Worm (Caenorhabditis elegans) whole organism, late embryonic: ENCODE results near the gene F54E2.1.

ENCODE experiments used
- C08G9.2 ChIP-seq: sonication (generic microtip); optimal IDR thresholded peaks from 2 replicates; lab custom pipeline; 2016; ENCODE audit warnings: mild to moderate bottlenecking, missing genetic modification characterization, moderate library complexity, missing compliant biosample characterization
- K09A11.1 ChIP-seq: sonication (generic microtip); optimal IDR thresholded peaks from 2 replicates; lab custom pipeline; 2017; ENCODE audit warnings: antibody characterized with exemption, mild to moderate bottlenecking, missing genetic modification characterization, missing compliant biosample characterization; ENCODE audit not compliant: insufficient read depth
- T23F11.4 ChIP-seq: fragments of 200-800 bp; sonication (Bioruptor generic); optimal IDR thresholded peaks from 2 replicates; lab custom pipeline; 2018; ENCODE audit warnings: mild to moderate bottlenecking, missing genetic modification characterization, missing compliant biosample characterization
- Y22D7AL.16 ChIP-seq: sonication (generic microtip); optimal IDR thresholded peaks from 2 replicates; lab custom pipeline; 2016; ENCODE audit warnings: missing genetic modification characterization, missing compliant biosample characterization
- ahr-1 ChIP-seq: sonication (generic microtip); optimal IDR thresholded peaks from 2 replicates; lab custom pipeline; 2016; ENCODE audit warnings: missing genetic modification characterization, missing compliant biosample characterization
- ama-1 ChIP-seq: fragments of 150-350 bp; optimal IDR thresholded peaks from 2 replicates; lab custom pipeline; 2014
- ceh-22 ChIP-seq: sonication (generic microtip); optimal IDR thresholded peaks from 2 replicates; lab custom pipeline; 2017; ENCODE audit warnings: missing biosample characterization, missing genetic modification characterization
- ceh-48 ChIP-seq: sonication (generic microtip); optimal IDR thresholded peaks from 2 replicates; lab custom pipeline; 2016; ENCODE audit warnings: missing genetic modification characterization, inconsistent platforms, missing compliant biosample characterization
- dve-1 ChIP-seq: sonication (generic microtip); optimal IDR thresholded peaks from 2 replicates; lab custom pipeline; 2017; ENCODE audit warnings: antibody characterized with exemption, mild to moderate bottlenecking, missing genetic modification characterization, missing compliant biosample characterization
- elt-2 ChIP-seq: sonication (generic microtip); optimal IDR thresholded peaks from 2 replicates; lab custom pipeline; 2016; ENCODE audit warnings: missing genetic modification reagents, missing genetic modification characterization, missing compliant biosample characterization
- fkh-6 ChIP-seq: sonication (generic microtip); optimal IDR thresholded peaks from 2 replicates; lab custom pipeline; 2016; ENCODE audit warnings: missing genetic modification characterization, missing compliant biosample characterization
- hlh-8 ChIP-seq: sonication (generic microtip); optimal IDR thresholded peaks from 2 replicates; lab custom pipeline; 2016; ENCODE audit warnings: missing genotype, missing genetic modification characterization, missing compliant biosample characterization
- lim-6 ChIP-seq: sonication (generic microtip); optimal IDR thresholded peaks from 2 replicates; lab custom pipeline; 2016; ENCODE audit warnings: missing genetic modification characterization, missing compliant biosample characterization
- lin-11 ChIP-seq: fragments of 200-800 bp; sonication (Bioruptor generic); optimal IDR thresholded peaks from 2 replicates; lab custom pipeline; 2018; ENCODE audit warnings: mild to moderate bottlenecking, missing genetic modification characterization, missing compliant biosample characterization
- madf-2 ChIP-seq: sonication (generic microtip); optimal IDR thresholded peaks from 2 replicates; lab custom pipeline; 2017; ENCODE audit warnings: missing genetic modification characterization, missing compliant biosample characterization
- mec-3 ChIP-seq: sonication (generic microtip); optimal IDR thresholded peaks from 2 replicates; lab custom pipeline; 2016; ENCODE audit warnings: borderline replicate concordance, missing genetic modification characterization, missing compliant biosample characterization
- nfya-1 ChIP-seq: sonication (generic microtip); optimal IDR thresholded peaks from 2 replicates; lab custom pipeline; 2017; ENCODE audit warnings: missing genetic modification characterization, mild to moderate bottlenecking, missing compliant biosample characterization, antibody characterized with exemption, moderate library complexity
- nhr-11 ChIP-seq: fragments of 150-350 bp; optimal IDR thresholded peaks from 2 replicates; lab custom pipeline; 2014; ENCODE audit warnings: missing biosample characterization, missing genetic modification characterization
- odd-2 ChIP-seq: sonication (generic microtip); optimal IDR thresholded peaks from 2 replicates; lab custom pipeline; 2017; ENCODE audit warnings: antibody characterized with exemption, mild to moderate bottlenecking, missing genetic modification characterization, missing compliant biosample characterization
- pag-3 ChIP-seq: sonication (generic microtip); optimal IDR thresholded peaks from 2 replicates; lab custom pipeline; 2016; ENCODE audit warnings: missing compliant biosample characterization, missing genetic modification characterization, borderline replicate concordance
- pat-9 ChIP-seq: fragments of 200-800 bp; sonication (Bioruptor generic); optimal IDR thresholded peaks from 2 replicates; lab custom pipeline; 2018; ENCODE audit warnings: mild to moderate bottlenecking, missing genetic modification characterization, moderate library complexity, missing compliant biosample characterization
- pha-4 ChIP-seq: fragments of 150-350 bp; optimal IDR thresholded peaks from 2 replicates; lab custom pipeline; 2018; ENCODE audit warnings: missing biosample characterization, missing genetic modification reagents, missing genetic modification characterization
- pqm-1 ChIP-seq: sonication (generic microtip); optimal IDR thresholded peaks from 2 replicates; lab custom pipeline; 2016; ENCODE audit warnings: missing genetic modification characterization, missing compliant biosample characterization
- pros-1 ChIP-seq: fragments of 150-350 bp; optimal IDR thresholded peaks from 2 replicates; lab custom pipeline; 2014; ENCODE audit warnings: missing biosample characterization, missing genetic modification reagents, missing genetic modification characterization
- sdc-2 ChIP-seq: sonication (generic microtip); optimal IDR thresholded peaks from 2 replicates; lab custom pipeline; 2016; ENCODE audit warnings: missing genotype, missing genetic modification characterization, missing compliant biosample characterization
- sox-4 ChIP-seq: sonication (generic microtip); optimal IDR thresholded peaks from 2 replicates; lab custom pipeline; 2017; ENCODE audit warnings: mild to moderate bottlenecking, missing genetic modification characterization, inconsistent platforms, missing compliant biosample characterization
- syd-9 ChIP-seq: sonication (generic microtip); optimal IDR thresholded peaks from 2 replicates; lab custom pipeline; 2016; ENCODE audit warnings: mild to moderate bottlenecking, missing genetic modification characterization, moderate library complexity, missing compliant biosample characterization
- tbx-7 ChIP-seq: sonication (generic microtip); optimal IDR thresholded peaks from 2 replicates; lab custom pipeline; 2016; ENCODE audit warnings: missing genotype, missing genetic modification characterization, missing compliant biosample characterization
- unc-42 ChIP-seq: sonication (generic microtip); optimal IDR thresholded peaks from 2 replicates; lab custom pipeline; 2016; ENCODE audit warnings: missing genotype, missing genetic modification characterization, missing compliant biosample characterization
- unc-55 ChIP-seq: sonication (generic microtip); optimal IDR thresholded peaks from 2 replicates; lab custom pipeline; 2017; ENCODE audit warnings: missing biosample characterization, missing genetic modification reagents, missing genetic modification characterization
- zip-5 ChIP-seq: sonication (generic microtip); optimal IDR thresholded peaks from 2 replicates; lab custom pipeline; 2016; ENCODE audit warnings: missing genetic modification characterization, missing compliant biosample characterization
- ztf-16 ChIP-seq: sonication (generic microtip); optimal IDR thresholded peaks from 2 replicates; lab custom pipeline; 2017; ENCODE audit warnings: missing genetic modification characterization, missing compliant biosample characterization

Gene F54E2.1

DNA sequence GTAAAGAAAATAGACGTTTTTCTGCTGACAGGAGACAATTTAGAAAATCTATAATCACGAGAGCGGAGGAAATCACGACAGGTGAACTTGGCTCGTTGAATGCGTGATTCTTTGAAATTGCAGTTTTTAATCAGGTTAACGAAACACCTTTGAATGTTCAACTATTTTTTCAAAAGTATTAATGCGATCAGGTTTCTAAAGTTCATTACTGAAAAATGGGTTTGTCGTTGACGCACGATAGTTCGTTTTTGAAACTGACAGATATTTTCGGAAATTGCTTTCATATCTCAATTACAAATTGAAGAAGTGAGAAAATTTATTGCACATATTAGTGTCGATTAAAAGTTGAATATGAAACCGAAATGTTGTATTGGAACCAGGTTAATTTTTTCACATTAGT is 5.8 kb downstream of the F54E2.1 start, which contains the start of gene F54E2.5:
TSS of gene F54E2.5 (minus strand) at position 101 of the 400 bp plus-strand sequence.
- TF ChIP-seq pqm-1 (tag; lab: Kevin White, UChicago) (no peak), ztf-16 (tag; lab: Kevin White, UChicago) (no peak), pros-1 (tag; lab: Kevin White, UChicago) (no peak)
- TF ChIP-seq, all 69 proteins: peak for 0

DNA sequence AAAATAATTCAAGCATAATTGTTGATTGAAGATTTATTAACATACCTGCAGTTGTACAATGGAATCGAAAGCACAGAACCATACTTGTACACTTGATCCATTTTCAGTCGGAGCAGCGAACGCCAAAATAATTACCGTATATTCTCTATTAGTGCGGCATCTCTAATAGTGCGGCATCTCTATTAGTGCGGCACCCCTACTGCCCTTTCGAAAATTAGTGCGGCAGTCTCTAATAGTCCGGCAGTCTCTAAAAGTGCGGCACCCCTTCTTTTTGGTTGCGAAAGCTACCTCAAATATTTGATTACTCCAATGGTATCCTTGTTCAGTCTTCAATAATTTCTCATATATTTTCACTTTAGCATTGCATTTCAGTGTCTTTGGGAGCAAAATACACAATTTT is 7.9 kb downstream of the F54E2.1 start, which contains the start of gene srt-34:
TSS of gene srt-34 (minus strand) at position 101 of the 400 bp plus-strand sequence.
- TF ChIP-seq K09A11.1 (tag; lab: Kevin White, UChicago), result no peak
- no peak for TF ChIP-seq ahr-1 (tag; lab: Kevin White, UChicago)
- TF ChIP-seq madf-2, result no peak
- TF ChIP-seq pha-4 (tag; lab: Kevin White, UChicago), result no peak
- no peak for TF ChIP-seq mec-3
- no peak for TF ChIP-seq unc-55 (GFP tag; lab: Kevin White, UChicago)
- no peak for TF ChIP-seq C08G9.2 (tag; lab: Kevin White, UChicago)
- no peak for TF ChIP-seq sox-4
- no peak for TF ChIP-seq zip-5
- TF ChIP-seq elt-2 (tag; lab: Kevin White, UChicago), result no peak
- TF ChIP-seq nfya-1 (tag; lab: Kevin White, UChicago), result no peak
- no peak for TF ChIP-seq syd-9 (tag; lab: Kevin White, UChicago)
- no peak for TF ChIP-seq sdc-2 (tag; lab: Kevin White, UChicago)
- TF ChIP-seq pat-9, result no peak
- TF ChIP-seq odd-2 (tag; lab: Kevin White, UChicago), result no peak
- no peak for TF ChIP-seq lim-6
- no peak for TF ChIP-seq ama-1 (lab: Kevin White, UChicago)
- no peak for TF ChIP-seq nhr-11 (tag; lab: Kevin White, UChicago)

DNA sequence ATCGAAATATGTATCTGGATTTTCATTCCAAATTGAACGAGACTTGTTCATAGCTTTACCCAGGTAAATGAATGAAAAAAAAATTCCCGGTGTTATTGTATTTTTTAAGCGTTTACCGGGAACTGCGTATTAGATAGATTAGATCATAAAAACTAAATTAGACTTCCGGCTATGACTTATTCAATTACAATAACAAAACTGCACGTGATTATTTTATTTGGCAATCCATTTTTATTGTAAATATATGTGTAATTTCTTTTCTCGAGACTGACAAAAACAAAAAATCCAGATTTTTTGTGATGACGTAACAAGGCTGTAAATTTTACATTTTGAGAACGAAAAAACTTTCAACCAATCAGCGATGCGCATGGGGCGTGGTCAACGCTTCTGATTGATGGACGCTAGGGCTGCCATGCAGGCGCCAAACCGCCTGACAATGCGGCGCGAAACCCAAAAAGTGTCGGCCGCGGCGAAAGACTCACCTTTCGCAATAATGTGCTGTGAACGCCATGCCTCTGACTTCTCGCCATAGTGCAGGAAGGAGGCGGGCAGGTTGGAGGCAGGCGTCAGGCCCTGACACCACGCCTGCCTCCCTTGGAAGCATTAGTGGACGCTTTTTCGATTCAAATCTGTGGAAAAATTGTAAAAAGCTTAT is 11.5 kb downstream of the F54E2.1 start, which contains the start of gene srh-36:
TSS of gene srh-36 (minus strand) at position 51 of the 655 bp plus-strand sequence.
- TF ChIP-seq lin-11 (tag; lab: Kevin White, UChicago) (no peak), lim-6 (no peak), sdc-2 (tag; lab: Kevin White, UChicago) (no peak), fkh-6 (tag; lab: Kevin White, UChicago) (no peak), nhr-11 (tag; lab: Kevin White, UChicago) (no peak), tbx-7 (tag; lab: Kevin White, UChicago) (no peak), hlh-8 (tag; lab: Kevin White, UChicago) (no peak), ahr-1 (tag; lab: Kevin White, UChicago) (no peak), ceh-48 (tag; lab: Kevin White, UChicago) (no peak), ceh-22 (tag; lab: Kevin White, UChicago) (no peak), Y22D7AL.16 (no peak), unc-55 (GFP tag; lab: Kevin White, UChicago) (no peak), T23F11.4 (no peak), nfya-1 (tag; lab: Kevin White, UChicago) (no peak), mec-3 (no peak)

ce11 chrV:2825978-2826377 is 15.8 kb downstream of the F54E2.1 start:
- TF ChIP-seq dve-1 (peak; percentile 85), pag-3 (tag; lab: Kevin White, UChicago) (no peak)

ce11 chrV:2826815-2827214 is 16.6 kb downstream of the F54E2.1 start, which contains the start of gene T03D3.5:
TSS of gene T03D3.5 (minus strand) at chrV:2826835.
- TF ChIP-seq unc-42 (tag; lab: Kevin White, UChicago) (peak; percentile 1), dve-1 (no peak)
